Worm (Caenorhabditis elegans) whole organism, mixed stage, embryonic: ENCODE data around the gene prmt-6.

ENCODE experiments used
- blmp-1 ChIP-seq: fragments of 150-350 bp; optimal IDR thresholded peaks from 2 replicates; lab custom pipeline; 2014; ENCODE audit warnings: missing biosample characterization, missing genetic modification characterization
- ces-1 ChIP-seq: fragments of 150-350 bp; optimal IDR thresholded peaks from 2 replicates; lab custom pipeline; 2014; ENCODE audit warnings: missing biosample characterization, missing genetic modification reagents, missing genetic modification characterization
- elt-3 ChIP-seq: fragments of 150-350 bp; optimal IDR thresholded peaks from 2 replicates; lab custom pipeline; 2014; ENCODE audit warnings: missing biosample characterization, missing genetic modification characterization
- hlh-1 ChIP-seq: fragments of 150-350 bp; optimal IDR thresholded peaks from 2 replicates; lab custom pipeline; 2014; ENCODE audit warnings: missing biosample characterization, missing genetic modification reagents, missing genetic modification characterization
- mab-5 ChIP-seq: fragments of 150-350 bp; optimal IDR thresholded peaks from 2 replicates; lab custom pipeline; 2014; ENCODE audit warnings: missing biosample characterization, missing genetic modification characterization
- nhr-28 ChIP-seq: fragments of 150-350 bp; optimal IDR thresholded peaks from 2 replicates; lab custom pipeline; 2014; ENCODE audit warnings: missing biosample characterization, missing genetic modification characterization
- unc-39 ChIP-seq: fragments of 150-350 bp; optimal IDR thresholded peaks from 2 replicates; lab custom pipeline; 2014; ENCODE audit warnings: missing biosample characterization, missing genetic modification characterization

DNA sequence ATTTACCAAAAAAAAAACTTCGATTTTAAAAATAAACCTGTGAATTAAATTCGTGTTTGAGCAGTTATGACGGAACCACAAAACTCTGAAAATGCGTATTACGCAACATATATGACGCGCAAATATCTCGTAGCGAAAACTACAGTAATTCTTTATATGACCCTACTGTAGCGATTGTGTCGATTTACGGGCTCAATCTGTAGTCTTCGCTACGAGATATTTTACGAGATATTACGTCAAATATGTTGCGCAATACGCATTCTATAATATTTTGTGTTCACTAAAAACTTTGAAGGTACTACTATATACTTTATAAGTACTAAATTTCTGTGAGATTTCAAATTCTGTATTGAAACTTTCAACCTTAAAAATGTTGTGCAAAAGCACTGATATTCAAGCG lies 6.7 kb downstream of the prmt-6 start:
- TF ChIP-seq nhr-28 (tag; lab: Kevin White, UChicago) (no peak), mab-5 (tag; lab: Kevin White, UChicago) (no peak), elt-3 (tag; lab: Kevin White, UChicago) (no peak), ces-1 (GFP tag; lab: Kevin White, UChicago) (no peak), hlh-1 (tag; lab: Kevin White, UChicago) (no peak), unc-39 (no peak), blmp-1 (tag; lab: Kevin White, UChicago) (no peak)
